Fruit fly (Drosophila melanogaster) ovary, adult (tissue): ENCODE results near the gene CG13919.

Source experiments
- CG17801 ChIP-seq: fragments of 200-800 bp; optimal IDR thresholded peaks from 2 replicates; lab custom pipeline; 2019; ENCODE audit warnings: missing biosample characterization, mild to moderate bottlenecking, missing genetic modification characterization, moderate library complexity; ENCODE audit not compliant: partially characterized antibody

CG13919 gene

dm6 chr3L:1648690-1649355 lies 3.6 kb downstream of the CG13919 start, which contains the start of gene CG13920:
TSS of gene CG13920 (plus strand) at chr3L:1648944.
- TF ChIP-seq CG17801 (GFP tag; lab: Kevin White, UChicago) = no peak

DNA sequence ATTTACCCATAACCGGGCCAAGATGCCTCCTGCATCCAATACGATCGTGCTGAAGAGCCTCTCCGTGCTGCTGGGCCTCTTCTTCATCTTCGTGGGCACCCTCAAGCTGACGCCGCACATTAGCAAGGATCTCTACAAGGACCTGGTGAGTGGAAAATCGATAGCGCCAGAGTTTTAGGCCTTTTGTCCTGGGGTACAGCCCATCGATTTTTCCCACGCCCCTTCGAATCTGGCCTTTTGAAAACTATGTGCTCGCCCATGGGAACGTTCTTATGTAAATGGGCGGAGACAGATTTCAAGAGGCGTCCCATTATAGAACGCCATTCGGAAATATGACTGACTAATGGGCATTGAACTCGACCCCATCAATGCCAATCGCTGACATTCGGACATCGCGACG lies 4.1 kb downstream of the CG13919 start:
- TF ChIP-seq CG17801 (GFP tag; lab: Kevin White, UChicago) = no peak

DNA sequence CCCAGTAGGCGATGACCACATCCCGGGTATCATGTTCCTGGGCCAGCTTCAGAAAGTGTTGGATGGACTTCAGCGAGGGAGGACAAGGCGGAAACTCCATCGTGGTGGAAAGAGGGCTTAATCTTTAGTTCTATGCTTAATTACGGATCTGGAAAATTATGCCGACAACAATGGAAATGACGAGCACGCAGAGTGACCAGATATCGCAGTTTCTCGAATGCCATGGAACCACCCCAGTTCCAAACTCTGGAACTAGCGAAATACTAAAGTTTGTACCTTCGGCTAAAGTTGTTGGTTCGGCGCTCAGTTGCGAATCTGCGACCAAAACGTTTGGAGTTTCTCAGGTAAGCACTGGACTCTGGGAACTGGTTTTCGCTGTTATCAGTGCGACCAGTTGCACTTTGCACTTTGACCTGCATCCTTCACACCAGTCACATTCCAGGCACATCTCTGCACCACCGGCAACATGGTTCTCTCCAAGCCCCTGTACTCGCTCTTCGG lies 7.5 kb downstream of the CG13919 start, which contains the start of the genes CG7970 and Vta1:
Gene CG7970 (plus strand): TSS at position 51 of the 501 bp plus-strand sequence.
Gene Vta1 (minus strand): TSS at position 201 of the 501 bp plus-strand sequence.
- TF ChIP-seq CG17801 (GFP tag; lab: Kevin White, UChicago) = peak; percentile 57

DNA sequence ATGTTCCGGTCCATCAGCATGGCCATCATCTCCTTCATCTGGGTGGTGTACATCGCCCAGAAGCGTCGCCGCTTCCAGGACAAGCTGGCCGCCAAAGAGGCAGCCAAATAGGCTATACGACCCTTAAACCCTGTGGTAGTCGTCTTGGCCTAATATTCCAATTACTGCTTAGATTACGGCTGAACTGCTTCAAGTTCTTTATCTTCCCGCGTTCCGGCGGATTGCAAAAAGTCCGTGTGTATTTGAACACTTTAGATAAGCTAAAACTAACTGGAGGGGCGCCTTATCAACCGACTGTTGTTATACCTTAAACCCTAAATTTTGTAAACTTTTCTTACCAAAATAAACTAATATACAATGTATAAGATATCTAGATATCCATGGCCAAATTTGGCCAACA lies 8.5 kb downstream of the CG13919 start:
- no peak for TF ChIP-seq CG17801 (GFP tag; lab: Kevin White, UChicago)

DNA sequence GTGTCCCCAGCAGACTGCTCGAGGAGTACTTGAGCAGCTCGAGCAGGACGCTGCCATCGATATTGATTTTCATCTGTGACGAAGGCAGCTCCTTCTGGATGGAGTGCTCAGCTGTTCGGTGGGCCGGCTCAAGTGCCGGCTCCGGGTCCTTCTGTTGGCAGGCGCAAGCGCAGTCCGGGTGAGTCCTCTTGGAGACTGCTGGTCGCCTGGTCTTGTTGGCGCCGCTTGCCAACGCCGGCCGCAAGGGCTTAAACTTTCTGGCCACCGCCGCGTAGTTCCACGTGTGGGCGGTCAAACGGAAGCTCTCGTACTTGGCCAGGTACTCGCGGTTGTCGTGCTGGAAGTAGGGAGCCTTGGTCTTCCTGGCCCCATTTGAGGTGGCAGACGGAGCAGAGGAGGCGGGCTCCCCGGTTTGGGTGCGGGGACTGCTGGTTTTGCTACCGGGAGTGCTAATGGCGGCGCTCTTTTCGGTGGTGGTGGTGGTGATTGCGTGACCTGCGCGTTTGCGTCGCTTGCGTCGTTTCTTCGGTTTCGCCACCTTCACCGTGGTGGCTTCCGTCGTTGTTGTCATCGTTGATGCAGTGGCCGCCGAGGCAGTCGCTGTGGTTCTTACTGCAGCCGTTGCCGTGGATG lies 16.6 kb downstream of the CG13919 start:
- TF ChIP-seq CG17801 (GFP tag; lab: Kevin White, UChicago) = no peak

- TF ChIP-seq CG17801 (GFP tag; lab: Kevin White, UChicago) = no peak
These were observed 18.3 kb downstream of the CG13919 start for dm6 chr3L:1663531-1663930.

DNA sequence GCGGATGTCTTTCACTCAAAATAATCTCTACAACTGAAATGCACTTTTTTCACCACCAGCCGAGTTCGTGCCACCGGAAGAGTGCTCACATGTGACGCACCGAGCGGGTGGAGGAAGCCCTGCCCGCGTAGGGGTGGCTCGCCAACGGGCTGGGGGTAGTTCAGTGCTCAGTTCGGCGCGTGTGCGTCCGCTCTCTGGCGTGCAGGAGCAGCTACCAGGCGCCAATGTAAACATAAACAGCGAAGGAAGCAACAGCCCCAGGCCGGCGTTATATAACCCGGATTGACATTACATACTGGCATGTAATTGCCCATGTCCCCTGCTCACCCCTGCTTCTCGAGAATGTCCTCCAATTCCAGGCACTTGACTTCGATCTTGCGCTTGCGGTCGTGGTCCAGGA lies 18.9 kb downstream of the CG13919 start:
- TF ChIP-seq CG17801 (GFP tag; lab: Kevin White, UChicago) = no peak

DNA sequence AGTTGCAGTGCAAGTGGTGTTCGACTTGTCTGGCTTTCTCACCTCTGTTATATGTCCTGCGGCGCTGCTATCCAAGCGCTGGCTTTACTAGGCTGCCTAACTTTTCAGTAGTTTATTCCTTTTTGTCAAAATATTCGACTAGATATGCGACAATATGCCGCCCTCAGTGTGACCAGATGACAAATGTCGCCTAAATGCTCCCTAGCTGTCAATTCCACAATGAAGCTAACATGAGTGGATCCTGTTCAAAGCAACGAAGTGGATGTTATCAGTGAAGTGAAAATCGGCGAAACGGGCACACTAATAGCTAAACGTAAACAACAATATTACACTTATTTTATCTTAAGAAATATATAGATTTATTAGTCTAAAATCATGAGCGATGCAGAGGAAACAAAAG lies 19.6 kb downstream of the CG13919 start, which contains the start of the genes Srrm234 and CG7974:
Gene Srrm234 (minus strand): TSS at position 189 of the 400 bp plus-strand sequence.
Gene CG7974 (plus strand): TSS at position 263 of the 400 bp plus-strand sequence.
- peak; percentile 15 for TF ChIP-seq CG17801 (GFP tag; lab: Kevin White, UChicago)

DNA sequence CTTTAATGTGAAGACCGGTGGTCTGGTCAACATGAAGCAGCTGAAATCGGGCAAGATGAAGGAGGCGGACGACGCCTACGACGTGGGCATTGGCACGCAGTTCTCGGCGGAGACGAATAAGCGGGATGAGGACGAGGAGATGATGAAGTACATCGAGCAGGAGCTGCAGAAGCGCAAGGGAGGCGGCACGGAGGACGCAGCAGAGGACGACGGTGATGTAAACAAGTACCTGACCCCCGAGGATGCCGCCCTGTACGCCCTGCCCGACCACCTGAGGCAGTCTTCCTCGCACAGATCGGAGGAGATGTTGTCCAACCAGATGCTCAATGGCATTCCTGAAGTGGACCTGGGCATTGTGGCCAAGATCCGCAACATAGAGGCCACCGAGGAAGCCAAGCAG lies 20.3 kb downstream of the CG13919 start:
- no peak for TF ChIP-seq CG17801 (GFP tag; lab: Kevin White, UChicago)

- TF ChIP-seq CG17801 (GFP tag; lab: Kevin White, UChicago) = no peak
These were observed 22.2 kb downstream of the CG13919 start for dm6 chr3L:1667423-1667822.

dm6 chr3L:1668504-1668903 lies 23.2 kb downstream of the CG13919 start, which contains the start of gene RpL23A:
TSS of gene RpL23A (minus strand) at chr3L:1668654.
- peak; percentile 87 for TF ChIP-seq CG17801 (GFP tag; lab: Kevin White, UChicago)

DNA sequence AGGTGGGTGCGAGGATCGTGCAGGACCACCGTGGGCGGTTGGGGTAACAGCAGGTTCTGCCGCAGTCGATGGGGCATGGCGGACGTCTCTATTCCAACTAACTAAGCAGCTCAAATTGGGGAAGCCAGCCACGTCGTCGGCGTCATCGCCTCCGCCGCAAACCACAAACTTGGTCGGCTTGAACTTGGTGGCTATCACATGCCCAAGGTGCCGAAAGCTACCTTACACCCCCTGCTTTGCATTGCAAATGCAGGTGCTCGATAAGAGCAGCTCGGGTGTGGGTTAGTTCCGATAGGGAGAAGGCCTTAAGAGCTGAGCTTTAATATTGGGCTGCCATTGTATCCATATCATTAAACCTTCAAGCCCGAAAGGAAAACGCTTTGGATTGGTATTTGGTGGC lies 24.7 kb downstream of the CG13919 start, which contains the start of gene RabX5:
Gene RabX5 (minus strand): TSS at position 101 of the 400 bp plus-strand sequence.
- no peak for TF ChIP-seq CG17801 (GFP tag; lab: Kevin White, UChicago)

dm6 chr3L:1672627-1673026 lies 27.4 kb downstream of the CG13919 start, which contains the start of gene CG13930:
TSS of gene CG13930 (minus strand) at chr3L:1672727.
- TF ChIP-seq CG17801 (GFP tag; lab: Kevin White, UChicago) = no peak

DNA sequence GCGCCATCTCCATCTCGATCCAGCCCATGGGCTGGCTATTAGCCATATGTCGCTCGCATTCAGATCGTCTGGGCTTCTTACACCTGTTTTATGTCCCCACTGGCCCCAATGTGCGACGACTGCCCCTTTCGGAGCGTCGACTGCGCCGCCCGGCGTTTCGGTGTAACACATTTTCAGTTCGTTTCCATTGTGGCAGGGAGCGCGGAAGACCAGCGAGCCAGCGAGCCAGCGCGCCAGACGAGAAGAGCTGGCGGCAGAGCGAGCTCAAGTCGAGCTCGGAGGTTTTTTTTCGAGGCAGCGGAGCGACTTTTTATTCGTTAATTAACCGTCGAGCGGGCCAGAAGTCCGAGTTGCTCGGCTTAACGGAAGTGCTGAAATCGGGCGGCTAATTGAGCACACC lies 29.1 kb downstream of the CG13919 start, which contains the start of gene CG7991:
Gene CG7991 (plus strand): TSS at position 329 of the 400 bp plus-strand sequence.
- TF ChIP-seq CG17801 (GFP tag; lab: Kevin White, UChicago) = no peak

- TF ChIP-seq CG17801 (GFP tag; lab: Kevin White, UChicago) = no peak
These were observed 30.0 kb downstream of the CG13919 start for dm6 chr3L:1675242-1675641.
